Fruit fly (Drosophila melanogaster) whole organism, embryonic: ENCODE data around the gene CG33489.

Experiments used
- ATbp ChIP-seq: fragments of 200-800 bp; sonication (Bioruptor generic); optimal IDR thresholded peaks from 2 replicates; lab custom pipeline; 2017; ENCODE audit warnings: missing biosample characterization, mild to moderate bottlenecking, missing genetic modification characterization, missing genetic modification reagents
- Aef1 ChIP-seq: fragments of 200-800 bp; sonication (Bioruptor generic); IDR thresholded peaks from 3 replicates; pipeline ENCODE4 v1.3.6; 2022; ENCODE audit warnings: missing biosample characterization, missing genetic modification characterization
- CG10267 ChIP-seq: fragments of 200-800 bp; sonication (Bioruptor generic); optimal IDR thresholded peaks from 2 replicates; lab custom pipeline; 2018; ENCODE audit warnings: missing biosample characterization, mild to moderate bottlenecking, missing genetic modification characterization, moderate library complexity
- CG11560 ChIP-seq: fragments of 200-800 bp; sonication (Bioruptor generic); IDR thresholded peaks from 3 replicates; pipeline ENCODE4 v1.3.6; 2022; ENCODE audit warnings: missing biosample characterization, missing genetic modification characterization
- CG11723 ChIP-seq: fragments of 200-800 bp; sonication (Bioruptor generic); optimal IDR thresholded peaks from 2 replicates; lab custom pipeline; 2017; ENCODE audit warnings: missing biosample characterization, mild to moderate bottlenecking, missing genetic modification characterization
- CG12236 ChIP-seq: fragments of 200-800 bp; sonication (Bioruptor generic); optimal IDR thresholded peaks from 2 replicates; lab custom pipeline; 2016; ENCODE audit warnings: missing biosample characterization, missing genetic modification characterization
- CG12769 ChIP-seq: fragments of 200-800 bp; sonication (Bioruptor generic); optimal IDR thresholded peaks from 2 replicates; lab custom pipeline; 2019; ENCODE audit warnings: missing biosample characterization, mild to moderate bottlenecking, missing genetic modification characterization, moderate library complexity
- CG15011 ChIP-seq: fragments of 200-800 bp; sonication (Bioruptor generic); optimal IDR thresholded peaks from 3 replicates; lab custom pipeline; 2018; ENCODE audit warnings: missing biosample characterization, mild to moderate bottlenecking, missing genetic modification characterization
- CG1603 ChIP-seq: fragments of 200-800 bp; sonication (Bioruptor generic); optimal IDR thresholded peaks from 2 replicates; lab custom pipeline; 2019; ENCODE audit warnings: missing biosample characterization, mild to moderate bottlenecking, missing genetic modification characterization, moderate library complexity
- CG1647 ChIP-seq: fragments of 200-800 bp; sonication (Bioruptor generic); optimal IDR thresholded peaks from 3 replicates; lab custom pipeline; 2016; ENCODE audit warnings: missing biosample characterization, missing genetic modification characterization
- CG17186 ChIP-seq: fragments of 200-800 bp; sonication (Bioruptor generic); optimal IDR thresholded peaks from 3 replicates; lab custom pipeline; 2017; ENCODE audit warnings: missing biosample characterization, missing genetic modification reagents, missing genetic modification characterization
- CG18011 ChIP-seq: fragments of 200-800 bp; sonication (Bioruptor generic); optimal IDR thresholded peaks from 2 replicates; lab custom pipeline; 2017; ENCODE audit warnings: missing biosample characterization, missing genetic modification characterization, mild to moderate bottlenecking, moderate library complexity, missing genotype
- CG18764 ChIP-seq: fragments of 200-800 bp; sonication (Bioruptor generic); optimal IDR thresholded peaks from 3 replicates; lab custom pipeline; 2016; ENCODE audit warnings: missing biosample characterization, missing genetic modification characterization
- CG2129 ChIP-seq: fragments of 200-800 bp; sonication (Bioruptor generic); IDR thresholded peaks from 2 replicates; pipeline ENCODE4 v1.3.6; 2022; ENCODE audit warnings: missing biosample characterization, missing genetic modification characterization; ENCODE audit not compliant: partially characterized antibody
- CG6689 ChIP-seq: fragments of 200-800 bp; sonication (Bioruptor generic); IDR thresholded peaks from 2 replicates; pipeline ENCODE4 v1.3.6; 2022; ENCODE audit warnings: missing biosample characterization, missing genetic modification characterization
- CG7357 ChIP-seq: fragments of 200-800 bp; sonication (Bioruptor generic); IDR thresholded peaks from 3 replicates; pipeline ENCODE4 v1.3.6; 2022; ENCODE audit warnings: missing biosample characterization, missing genetic modification characterization
- CG7928 ChIP-seq: fragments of 200-800 bp; sonication (Bioruptor generic); optimal IDR thresholded peaks from 2 replicates; lab custom pipeline; 2017; ENCODE audit warnings: missing biosample characterization, mild to moderate bottlenecking, missing genetic modification characterization
- CG7987 ChIP-seq: fragments of 200-800 bp; sonication (Bioruptor generic); optimal IDR thresholded peaks from 2 replicates; lab custom pipeline; 2018; ENCODE audit warnings: missing biosample characterization, mild to moderate bottlenecking, missing genetic modification characterization, moderate library complexity
- CG8765 ChIP-seq: fragments of 200-800 bp; sonication (Bioruptor generic); IDR thresholded peaks from 2 replicates; pipeline ENCODE4 v1.3.6; 2022; ENCODE audit warnings: missing biosample characterization, missing genetic modification characterization
- CG9932 ChIP-seq: fragments of 200-800 bp; sonication (Bioruptor generic); IDR thresholded peaks from 2 replicates; pipeline ENCODE4 v1.3.6; 2022; ENCODE audit warnings: missing biosample characterization, missing genetic modification characterization
- Fer1 ChIP-seq: fragments of 200-800 bp; sonication (Bioruptor generic); optimal IDR thresholded peaks from 2 replicates; lab custom pipeline; 2017; ENCODE audit warnings: missing biosample characterization, mild to moderate bottlenecking, missing genetic modification characterization
- H15 ChIP-seq: fragments of 200-800 bp; sonication (Bioruptor generic); IDR thresholded peaks from 3 replicates; pipeline ENCODE4 v1.3.6; 2022; ENCODE audit warnings: missing biosample characterization, missing genetic modification characterization
- HLH3B ChIP-seq: fragments of 200-800 bp; sonication (Bioruptor generic); IDR thresholded peaks from 2 replicates; pipeline ENCODE4 v1.3.6; 2022; ENCODE audit warnings: missing biosample characterization, missing genetic modification characterization
- HLH4C ChIP-seq: fragments of 200-800 bp; sonication (Bioruptor generic); IDR thresholded peaks from 3 replicates; pipeline ENCODE4 v1.3.6; 2022; ENCODE audit warnings: missing biosample characterization, missing genetic modification characterization; ENCODE audit not compliant: partially characterized antibody
- HmgZ ChIP-seq: fragments of 200-800 bp; sonication (Bioruptor generic); optimal IDR thresholded peaks from 2 replicates; lab custom pipeline; 2018; ENCODE audit warnings: missing biosample characterization, mild to moderate bottlenecking, missing genetic modification characterization
- Kr ChIP-seq: fragments of 200-800 bp; sonication (Bioruptor generic); optimal IDR thresholded peaks from 2 replicates; lab custom pipeline; 2017; ENCODE audit warnings: missing biosample characterization, mild to moderate bottlenecking, missing genetic modification characterization
- Max ChIP-seq: fragments of 200-800 bp; sonication (Bioruptor generic); optimal IDR thresholded peaks from 2 replicates; lab custom pipeline; 2016; ENCODE audit warnings: missing biosample characterization, mild to moderate bottlenecking, missing genetic modification characterization
- NfI ChIP-seq: fragments of 200-800 bp; sonication (Bioruptor generic); optimal IDR thresholded peaks from 3 replicates; lab custom pipeline; 2018; ENCODE audit warnings: missing biosample characterization, mild to moderate bottlenecking, missing genetic modification characterization, moderate library complexity
- Trl ChIP-seq, 3 experiments: fragments of >200 bp in 2 of 3; fragments of 200-800 bp in 1 of 3; sonication (Bioruptor generic) in 1 of 3; optimal IDR thresholded peaks; 2 replicates in 1 of 3; 3 replicates in 2 of 3; lab custom pipeline; 2016 to 2017; ENCODE audit warnings: missing biosample characterization in 1 of 3, missing genetic modification characterization in 1 of 3
- abd-A ChIP-seq: fragments of 200-800 bp; sonication (Bioruptor generic); optimal IDR thresholded peaks from 3 replicates; lab custom pipeline; 2019; ENCODE audit warnings: missing biosample characterization, mild to moderate bottlenecking, missing genetic modification characterization, moderate library complexity
- ac ChIP-seq: fragments of 200-800 bp; sonication (Bioruptor generic); optimal IDR thresholded peaks from 3 replicates; lab custom pipeline; 2017; ENCODE audit warnings: missing biosample characterization, mild to moderate bottlenecking, missing genetic modification characterization
- dimm ChIP-seq: fragments of 200-800 bp; sonication (Bioruptor generic); IDR thresholded peaks from 2 replicates; pipeline ENCODE4 v1.3.6; 2022; ENCODE audit warnings: missing biosample characterization, missing genetic modification characterization
- fu2 ChIP-seq: fragments of 200-800 bp; sonication (Bioruptor generic); optimal IDR thresholded peaks from 2 replicates; lab custom pipeline; 2016; ENCODE audit warnings: missing biosample characterization, missing genetic modification characterization
- gro ChIP-seq: fragments of 200-800 bp; sonication (Bioruptor generic); optimal IDR thresholded peaks from 2 replicates; lab custom pipeline; 2016; ENCODE audit warnings: missing biosample characterization, missing genetic modification characterization
- hb ChIP-seq: fragments of 200-800 bp; sonication (Bioruptor generic); IDR thresholded peaks from 3 replicates; pipeline ENCODE4 v1.3.6; 2022; ENCODE audit warnings: missing biosample characterization, missing genetic modification characterization; ENCODE audit not compliant: partially characterized antibody
- jing ChIP-seq: fragments of 200-800 bp; sonication (Bioruptor generic); optimal IDR thresholded peaks from 2 replicates; lab custom pipeline; 2018; ENCODE audit warnings: missing biosample characterization, mild to moderate bottlenecking, missing genetic modification characterization
- jumu ChIP-seq: fragments of 200-800 bp; sonication (Bioruptor generic); optimal IDR thresholded peaks from 3 replicates; lab custom pipeline; 2016; ENCODE audit warnings: missing biosample characterization, missing genetic modification characterization
- kah ChIP-seq: fragments of 200-800 bp; sonication (Bioruptor generic); optimal IDR thresholded peaks from 2 replicates; lab custom pipeline; 2018; ENCODE audit warnings: missing biosample characterization, mild to moderate bottlenecking, missing genetic modification characterization
- nmo ChIP-seq: fragments of 200-800 bp; sonication (Bioruptor generic); optimal IDR thresholded peaks from 2 replicates; lab custom pipeline; 2018; ENCODE audit warnings: missing biosample characterization, mild to moderate bottlenecking, missing genetic modification characterization, moderate library complexity
- oc ChIP-seq: fragments of 200-800 bp; sonication (Bioruptor generic); optimal IDR thresholded peaks from 2 replicates; lab custom pipeline; 2018; ENCODE audit warnings: missing biosample characterization, mild to moderate bottlenecking, missing genetic modification characterization, moderate library complexity
- salm ChIP-seq: fragments of 200-800 bp; sonication (Bioruptor generic); optimal IDR thresholded peaks from 2 replicates; lab custom pipeline; 2018; ENCODE audit warnings: missing biosample characterization, mild to moderate bottlenecking, missing genetic modification characterization
- sd ChIP-seq: fragments of 200-800 bp; sonication (Bioruptor generic); optimal IDR thresholded peaks from 3 replicates; lab custom pipeline; 2018; ENCODE audit warnings: missing biosample characterization, mild to moderate bottlenecking, missing genetic modification characterization, moderate library complexity
- sens ChIP-seq: fragments of 200-800 bp; sonication (Bioruptor generic); peaks from one replicate; lab custom pipeline; 2016; ENCODE audit warnings: missing biosample characterization, missing genetic modification characterization
- sim ChIP-seq: fragments of 200-800 bp; sonication (Bioruptor generic); IDR thresholded peaks from 2 replicates; pipeline ENCODE4 v1.3.6; 2022; ENCODE audit warnings: missing biosample characterization, missing genetic modification characterization
- slou ChIP-seq: fragments of 200-800 bp; sonication (Bioruptor generic); optimal IDR thresholded peaks from 3 replicates; lab custom pipeline; 2016; ENCODE audit warnings: missing biosample characterization, missing genetic modification characterization
- sr ChIP-seq: fragments of 200-800 bp; sonication (Bioruptor generic); IDR thresholded peaks from 3 replicates; pipeline ENCODE4 v1.3.6; 2022; ENCODE audit warnings: missing biosample characterization, missing genetic modification characterization
- trh ChIP-seq: fragments of 200-800 bp; sonication (Bioruptor generic); optimal IDR thresholded peaks from 2 replicates; lab custom pipeline; 2016; ENCODE audit warnings: missing biosample characterization, missing genetic modification characterization
- usp ChIP-seq: fragments of >200 bp; optimal IDR thresholded peaks from 2 replicates; lab custom pipeline; 2017; ENCODE audit warnings: missing biosample characterization, missing genetic modification characterization
- wdn ChIP-seq: fragments of 200-800 bp; sonication (Bioruptor generic); IDR thresholded peaks from 2 replicates; pipeline ENCODE4 v1.3.6; 2022; ENCODE audit warnings: missing biosample characterization, missing genetic modification characterization

The CG33489 gene

DNA sequence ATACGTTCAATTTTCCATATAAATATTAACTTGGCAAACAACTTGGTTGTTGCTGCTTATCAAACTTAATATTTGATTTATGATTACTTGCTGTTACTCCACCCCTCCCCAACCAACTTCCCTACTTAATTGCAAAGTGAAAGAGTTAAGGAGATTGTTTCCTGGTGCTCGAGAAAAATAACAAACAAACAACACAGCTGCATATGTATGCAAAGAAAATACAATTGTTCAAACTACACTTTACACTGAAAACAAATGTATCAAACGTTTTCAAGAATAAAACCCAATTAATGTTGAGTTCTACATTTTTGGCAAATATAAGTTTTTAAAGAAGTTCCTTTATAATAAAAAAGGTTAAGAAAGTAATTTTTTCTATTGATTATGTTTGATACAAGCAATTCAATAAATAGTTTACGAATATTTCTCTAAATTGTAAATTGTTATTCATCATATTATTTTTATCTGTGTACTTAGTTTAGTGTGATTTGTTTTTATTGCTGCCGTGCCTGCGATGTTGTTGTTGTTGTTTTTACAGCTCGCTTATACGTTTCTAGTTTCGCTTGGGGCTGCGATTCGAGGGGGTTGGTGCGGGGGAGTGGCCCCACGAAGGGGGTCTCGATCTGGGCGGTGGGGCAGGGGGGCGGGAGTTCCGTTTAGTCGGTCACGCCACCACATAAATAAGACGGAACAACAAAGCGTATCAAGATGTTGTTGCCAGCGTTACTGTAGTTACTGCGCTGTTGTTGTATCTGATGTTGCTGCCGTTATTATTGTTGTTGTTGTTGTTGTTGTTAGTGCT, 21.0 kb downstream of the CG33489 start (continued):
- no peak for TF ChIP-seq HLH4C (GFP tag; lab: Robert Waterston, UW)
- TF ChIP-seq HLH3B (GFP tag; lab: Robert Waterston, UW), result peak; percentile 38; the same call in 1 of the 2 replicates
- no peak for TF ChIP-seq dimm (GFP tag; lab: Robert Waterston, UW)
- TF ChIP-seq jing (GFP tag; lab: Kevin White, UChicago), result no peak
- TF ChIP-seq gro, result peak; percentile 46
- TF ChIP-seq CG10267, result peak; percentile 79
- TF ChIP-seq CG12769 (tag; lab: Kevin White, UChicago), result peak; percentile 61
- peak; percentile 91 for TF ChIP-seq abd-A
- peak; percentile 46; the same call in 1 of the 2 replicates for TF ChIP-seq CG6689 (GFP tag; lab: Robert Waterston, UW)
- no peak for TF ChIP-seq CG18011
- TF ChIP-seq NfI (GFP tag; lab: Kevin White, UChicago), result peak; percentile 39
- no peak for TF ChIP-seq CG2129 (GFP tag; lab: Robert Waterston, UW)
- TF ChIP-seq wdn (GFP tag; lab: Robert Waterston, UW), result peak; percentile 46; the same call in 1 of the 2 replicates
- TF ChIP-seq Max (GFP tag; lab: Kevin White, UChicago), result peak; percentile 28
- peak; percentile 19 for TF ChIP-seq CG17186 (GFP tag; lab: Kevin White, UChicago)
- TF ChIP-seq Aef1 (GFP tag; lab: Robert Waterston, UW), result 0 out of 3 replicates have a peak, but pooled peaks have one; percentile 36
- 0 out of 3 replicates have a peak, but pooled peaks have one; percentile 33 for TF ChIP-seq H15 (GFP tag; lab: Robert Waterston, UW)
- TF ChIP-seq usp (GFP tag; lab: Kevin White, UChicago), result no peak
- TF ChIP-seq sim (GFP tag; lab: Robert Waterston, UW), result no peak
- no peak for TF ChIP-seq kah (GFP tag; lab: Kevin White, UChicago)
- peak; percentile 10 for TF ChIP-seq CG11723 (GFP tag; lab: Kevin White, UChicago)
- no peak for TF ChIP-seq hb (GFP tag; lab: Robert Waterston, UW)
- TF ChIP-seq sens (GFP tag; lab: Kevin White, UChicago), result peak; percentile 88
- peak; percentile 50 for TF ChIP-seq CG1603 (tag; lab: Kevin White, UChicago)
- TF ChIP-seq CG12236, result peak; percentile 26
- TF ChIP-seq CG11560 (tag; lab: Robert Waterston, UW), result no peak
- TF ChIP-seq CG7987 (GFP tag; lab: Kevin White, UChicago), result peak; percentile 7
- 0 out of 3 replicates have a peak, but pooled peaks have one; percentile 30 for TF ChIP-seq CG7357 (GFP tag; lab: Robert Waterston, UW)
- peak; percentile 46 for TF ChIP-seq trh (GFP tag; lab: Kevin White, UChicago)
- TF ChIP-seq fu2 (GFP tag; lab: Kevin White, UChicago), result peak; percentile 5
- peak; percentile 51 for TF ChIP-seq oc (tag; lab: Kevin White, UChicago)
- TF ChIP-seq CG8765, result no peak
- peak; percentile 57 for TF ChIP-seq CG9932 (GFP tag; lab: Robert Waterston, UW)
- peak; percentile 38 for TF ChIP-seq ATbp (GFP tag; lab: Kevin White, UChicago)
- TF ChIP-seq jumu (GFP tag; lab: Kevin White, UChicago), result no peak
- TF ChIP-seq CG18764 (GFP tag; lab: Kevin White, UChicago), result peak; percentile 59
- peak; percentile 85 for TF ChIP-seq nmo (GFP tag; lab: Kevin White, UChicago)
- TF ChIP-seq HmgZ (tag; lab: Kevin White, UChicago), result peak; percentile 65
- TF ChIP-seq slou, result no peak
- TF ChIP-seq sd (tag; lab: Kevin White, UChicago), result peak; percentile 45
- no peak for TF ChIP-seq ac (GFP tag; lab: Kevin White, UChicago)
- no peak for TF ChIP-seq sr (GFP tag; lab: Robert Waterston, UW)
- TF ChIP-seq CG15011, result peak; percentile 50
- peak; percentile 15 for TF ChIP-seq CG1647
- peak; percentile 44 for TF ChIP-seq salm
- no peak for TF ChIP-seq CG7928
- TF ChIP-seq Fer1 (GFP tag; lab: Kevin White, UChicago), result peak; percentile 41
- no peak for TF ChIP-seq Kr
- TF ChIP-seq Trl (optimal IDR thresholded peaks at IDR 0.05; lab: Kevin White, UChicago), result no peak
- TF ChIP-seq Trl (GFP tag; optimal IDR thresholded peaks at IDR 0.05; lab: Kevin White, UChicago), result peak; percentile 32
